Worm (Caenorhabditis elegans): ENCODE data around the gene degl-2.

The degl-2 gene

ce11 chrIV:9675572-9675971 is 32.3 kb downstream of the degl-2 start, which contains the start of gene nhr-34:
nhr-34 (minus strand) TSS chrIV:9675672.
- TF ChIP-seq T20F7.1 (GFP tag; optimal IDR thresholded peaks at IDR 0.05), result peak; percentile 33
- TF ChIP-seq madf-5 (GFP tag; IDR thresholded peaks at IDR 0.05), result no peak

- TF ChIP-seq lin-13 (GFP tag; optimal IDR thresholded peaks at IDR 0.05), result no peak
- no peak for TF ChIP-seq rbr-2 (tag; optimal IDR thresholded peaks at IDR 0.05)
- TF ChIP-seq F10B5.3 (tag; optimal IDR thresholded peaks at IDR 0.05), result no peak
- no peak for TF ChIP-seq daf-16 (GFP tag; optimal IDR thresholded peaks at IDR 0.05)
- TF ChIP-seq daf-16 (tag; optimal IDR thresholded peaks at IDR 0.05), result peak; percentile 98
- no peak for TF ChIP-seq ces-1 (GFP tag; optimal IDR thresholded peaks at IDR 0.05)
- TF ChIP-seq dmd-8 (GFP tag; IDR thresholded peaks at IDR 0.05), result no peak
- no peak for TF ChIP-seq ceh-44 (GFP tag; IDR thresholded peaks at IDR 0.05)
- TF ChIP-seq Y48G9A.11 (GFP tag; IDR thresholded peaks at IDR 0.05), result no peak
- no peak for TF ChIP-seq skn-1 (tag; optimal IDR thresholded peaks at IDR 0.05)
- peak; percentile 81 for TF ChIP-seq nhr-10 (tag; optimal IDR thresholded peaks at IDR 0.05)
- TF ChIP-seq pha-4 (GFP tag; IDR thresholded peaks at IDR 0.05), result no peak
- no peak for TF ChIP-seq pha-4 (tag; optimal IDR thresholded peaks at IDR 0.05)
- no peak for TF ChIP-seq lin-29 (GFP tag; IDR thresholded peaks at IDR 0.05)
- TF ChIP-seq egl-27 (tag; optimal IDR thresholded peaks at IDR 0.05), result no peak
- TF ChIP-seq lin-38 (GFP tag; IDR thresholded peaks at IDR 0.05), result no peak
- no peak for TF ChIP-seq ctbp-1 (GFP tag; IDR thresholded peaks at IDR 0.05)
- no peak for TF ChIP-seq nhr-11 (tag; optimal IDR thresholded peaks at IDR 0.05)
- TF ChIP-seq pqm-1 (tag; optimal IDR thresholded peaks at IDR 0.05), result peak; percentile 47
- TF ChIP-seq ZK337.2 (GFP tag; IDR thresholded peaks at IDR 0.05), result no peak
- no peak for TF ChIP-seq nhr-76 (tag; optimal IDR thresholded peaks at IDR 0.05)
- no peak for TF ChIP-seq F49E8.2 (tag; optimal IDR thresholded peaks at IDR 0.05; ENCODE audit: borderline replicate concordance)
- no peak for TF ChIP-seq ztf-7 (tag; optimal IDR thresholded peaks at IDR 0.05)
- TF ChIP-seq lin-39 (tag; optimal IDR thresholded peaks at IDR 0.05), result no peak
- no peak for TF ChIP-seq snpc-1.2 (GFP tag; IDR thresholded peaks at IDR 0.05)
- TF ChIP-seq daf-19 (GFP tag; conservative IDR thresholded peaks at IDR 0.05), result no peak
- peak; percentile 85 for TF ChIP-seq php-3 (GFP tag; IDR thresholded peaks at IDR 0.05)
- TF ChIP-seq dmd-6 (GFP tag; IDR thresholded peaks at IDR 0.05), result peak; percentile 89
- TF ChIP-seq snpc-4 (tag; optimal IDR thresholded peaks at IDR 0.05), result no peak
- TF ChIP-seq nhr-41 (GFP tag; IDR thresholded peaks at IDR 0.05), result no peak
- peak; percentile 65 for TF ChIP-seq nhr-77 (tag; optimal IDR thresholded peaks at IDR 0.05)
- TF ChIP-seq vab-7 (GFP tag; IDR thresholded peaks at IDR 0.05), result no peak
- no peak for TF ChIP-seq aly-2 (tag; optimal IDR thresholded peaks at IDR 0.05)
- peak; percentile 23 for TF ChIP-seq nhr-102 (tag; optimal IDR thresholded peaks at IDR 0.05)
- TF ChIP-seq ceh-28 (tag; optimal IDR thresholded peaks at IDR 0.05), result no peak
- no peak for TF ChIP-seq nhr-237 (tag; optimal IDR thresholded peaks at IDR 0.05)
- TF ChIP-seq mxl-2 (GFP tag; conservative IDR thresholded peaks at IDR 0.05), result no peak
- no peak for TF ChIP-seq jun-1 (tag; optimal IDR thresholded peaks at IDR 0.05)
- TF ChIP-seq nhr-28 (tag; optimal IDR thresholded peaks at IDR 0.05), result peak; percentile 95
- no peak for TF ChIP-seq zip-11 (GFP tag; IDR thresholded peaks at IDR 0.05)
- no peak for TF ChIP-seq mes-2 (tag; optimal IDR thresholded peaks at IDR 0.05; ENCODE audit: poor library complexity, severe bottlenecking)
- TF ChIP-seq nhr-48 (tag; optimal IDR thresholded peaks at IDR 0.05), result peak; percentile 27
- no peak for TF ChIP-seq ceh-82 (tag; optimal IDR thresholded peaks at IDR 0.05)
- no peak for TF ChIP-seq D1046.2 (GFP tag; IDR thresholded peaks at IDR 0.05)
- TF ChIP-seq madf-9 (GFP tag; conservative IDR thresholded peaks at IDR 0.05), result no peak
- no peak for TF ChIP-seq hmg-1.1 (GFP tag; IDR thresholded peaks at IDR 0.05)
- no peak for TF ChIP-seq ZK546.5 (tag; optimal IDR thresholded peaks at IDR 0.05)
- TF ChIP-seq hlh-11 (tag; optimal IDR thresholded peaks at IDR 0.05), result peak; percentile 75
- TF ChIP-seq ceh-20 (GFP tag; IDR thresholded peaks at IDR 0.05), result no peak
- TF ChIP-seq zip-2 (tag; optimal IDR thresholded peaks at IDR 0.05), result no peak
Observed at ce11 chrIV:9676535-9676934, 33.2 kb downstream of the degl-2 start.

Data from whole organism, L4 larva.